Worm (Caenorhabditis elegans): ENCODE data around the gene fipr-25.

Gene fipr-25

ce11 chrV:1969228-1969627 lies 12.0 kb downstream of the fipr-25 start, which contains the start of gene acs-3:
Gene acs-3, plus strand, starts transcription at chrV:1969528.
- TF ChIP-seq blmp-1 (tag; optimal IDR thresholded peaks at IDR 0.05; ENCODE audit: insufficient read depth): no peak
- TF ChIP-seq mbf-1 (tag; optimal IDR thresholded peaks at IDR 0.05): no peak
- TF ChIP-seq dmd-4 (tag; optimal IDR thresholded peaks at IDR 0.05): no peak
- no peak for TF ChIP-seq Y55F3AM.14 (GFP tag; optimal IDR thresholded peaks at IDR 0.05)
- TF ChIP-seq mdl-1 (tag; optimal IDR thresholded peaks at IDR 0.05): no peak
- TF ChIP-seq ama-1 (optimal IDR thresholded peaks at IDR 0.05): no peak
- TF ChIP-seq nhr-23 (tag; optimal IDR thresholded peaks at IDR 0.05): no peak
- no peak for TF ChIP-seq nhr-6 (tag; optimal IDR thresholded peaks at IDR 0.05)
- TF ChIP-seq lin-11 (tag; optimal IDR thresholded peaks at IDR 0.05): no peak
- no peak for TF ChIP-seq nhr-77 (tag; optimal IDR thresholded peaks at IDR 0.05)
- TF ChIP-seq lin-39 (tag; optimal IDR thresholded peaks at IDR 0.05): no peak
- no peak for TF ChIP-seq R02D3.7 (tag; optimal IDR thresholded peaks at IDR 0.05)
- no peak for TF ChIP-seq ZK546.5 (tag; optimal IDR thresholded peaks at IDR 0.05)
- no peak for TF ChIP-seq nhr-11 (tag; optimal IDR thresholded peaks at IDR 0.05)
- no peak for TF ChIP-seq nhr-129 (tag; optimal IDR thresholded peaks at IDR 0.05)
- TF ChIP-seq sem-4 (tag; optimal IDR thresholded peaks at IDR 0.05): no peak

ce11 chrV:1969690-1970089 lies 12.5 kb downstream of the fipr-25 start:
- TF ChIP-seq alr-1 (tag; optimal IDR thresholded peaks at IDR 0.05) (no peak), elt-1 (tag; optimal IDR thresholded peaks at IDR 0.05) (no peak), ztf-4 (tag; optimal IDR thresholded peaks at IDR 0.05) (no peak), C34F6.9 (tag; optimal IDR thresholded peaks at IDR 0.05) (no peak), fos-1 (tag; optimal IDR thresholded peaks at IDR 0.05) (no peak), lin-11 (tag; optimal IDR thresholded peaks at IDR 0.05) (no peak), lin-13 (GFP tag; optimal IDR thresholded peaks at IDR 0.05) (no peak), unc-62 (GFP tag; optimal IDR thresholded peaks at IDR 0.05) (no peak), blmp-1 (tag; optimal IDR thresholded peaks at IDR 0.05; ENCODE audit: insufficient read depth) (no peak), peb-1 (tag; optimal IDR thresholded peaks at IDR 0.05) (no peak), mab-5 (tag; optimal IDR thresholded peaks at IDR 0.05) (no peak), nhr-129 (tag; optimal IDR thresholded peaks at IDR 0.05) (no peak), lsy-2 (tag; optimal IDR thresholded peaks at IDR 0.05) (no peak), sma-3 (GFP tag; optimal IDR thresholded peaks at IDR 0.05) (no peak), unc-39 (tag; optimal IDR thresholded peaks at IDR 0.05) (no peak), nhr-10 (tag; optimal IDR thresholded peaks at IDR 0.05) (no peak), nhr-6 (tag; optimal IDR thresholded peaks at IDR 0.05) (no peak), unc-55 (GFP tag; optimal IDR thresholded peaks at IDR 0.05) (no peak), nhr-21 (tag; optimal IDR thresholded peaks at IDR 0.05) (no peak), ceh-16 (tag; optimal IDR thresholded peaks at IDR 0.05) (no peak)

- no peak for TF ChIP-seq aly-2 (tag; optimal IDR thresholded peaks at IDR 0.05)
- TF ChIP-seq ztf-1 (GFP tag; conservative IDR thresholded peaks at IDR 0.05): no peak
- no peak for TF ChIP-seq crh-2 (tag; optimal IDR thresholded peaks at IDR 0.05)
- TF ChIP-seq elt-1 (tag; optimal IDR thresholded peaks at IDR 0.05): no peak
- no peak for TF ChIP-seq unc-55 (GFP tag; optimal IDR thresholded peaks at IDR 0.05)
- no peak for TF ChIP-seq lin-13 (GFP tag; optimal IDR thresholded peaks at IDR 0.05)
These were observed 17.8 kb downstream of the fipr-25 start, which contains the start of gene fbxa-201 for ce11 chrV:1975049-1975448. Gene fbxa-201, plus strand, starts transcription at chrV:1975349.

ce11 chrV:1978968-1979367 lies 21.8 kb downstream of the fipr-25 start, which contains the start of gene T08B1.4:
Gene T08B1.4, plus strand, starts transcription at chrV:1979268.
- no peak for TF ChIP-seq elt-1 (tag; optimal IDR thresholded peaks at IDR 0.05)
- no peak for TF ChIP-seq ama-1 (optimal IDR thresholded peaks at IDR 0.05)
- TF ChIP-seq dmd-4 (tag; optimal IDR thresholded peaks at IDR 0.05): no peak
- TF ChIP-seq nhr-6 (tag; optimal IDR thresholded peaks at IDR 0.05): no peak
- no peak for TF ChIP-seq R02D3.7 (tag; optimal IDR thresholded peaks at IDR 0.05)
- TF ChIP-seq mdl-1 (tag; optimal IDR thresholded peaks at IDR 0.05): no peak
- no peak for TF ChIP-seq lin-39 (tag; optimal IDR thresholded peaks at IDR 0.05)
- no peak for TF ChIP-seq ceh-16 (tag; optimal IDR thresholded peaks at IDR 0.05)
- TF ChIP-seq lin-13 (GFP tag; optimal IDR thresholded peaks at IDR 0.05): no peak
- TF ChIP-seq peb-1 (tag; optimal IDR thresholded peaks at IDR 0.05): no peak
- no peak for TF ChIP-seq ZK546.5 (tag; optimal IDR thresholded peaks at IDR 0.05)
- TF ChIP-seq snpc-4 (tag; optimal IDR thresholded peaks at IDR 0.05): no peak
- no peak for TF ChIP-seq lin-11 (tag; optimal IDR thresholded peaks at IDR 0.05)
- TF ChIP-seq nhr-23 (tag; optimal IDR thresholded peaks at IDR 0.05): no peak
- TF ChIP-seq sma-9 (GFP tag; optimal IDR thresholded peaks at IDR 0.05): no peak
- no peak for TF ChIP-seq sma-9 (tag; optimal IDR thresholded peaks at IDR 0.05)
- TF ChIP-seq nhr-77 (tag; optimal IDR thresholded peaks at IDR 0.05): no peak
